Fruit fly (Drosophila melanogaster) whole organism, wandering third instar larva: ENCODE data around the gene CG1394.
A peak's percentile ranks its signal among the peaks of the same experiment; 100 is the strongest.

Experiments
- Abd-B ChIP-seq: fragments of >200 bp; optimal IDR thresholded peaks from 2 replicates; lab custom pipeline; 2017; ENCODE audit warnings: missing biosample characterization, missing genetic modification characterization
- CG32264 ChIP-seq: fragments of 200-800 bp; sonication (Bioruptor generic); optimal IDR thresholded peaks from 2 replicates; lab custom pipeline; 2016; ENCODE audit warnings: missing biosample characterization, missing genetic modification characterization
- CG9705 ChIP-seq: fragments of 200-800 bp; sonication (Bioruptor generic); optimal IDR thresholded peaks from 2 replicates; lab custom pipeline; 2018; ENCODE audit warnings: missing biosample characterization, mild to moderate bottlenecking, missing genetic modification characterization
- CrebA ChIP-seq: fragments of 200-800 bp; sonication (Bioruptor generic); optimal IDR thresholded peaks from 2 replicates; lab custom pipeline; 2016; ENCODE audit warnings: missing biosample characterization, mild to moderate bottlenecking, missing genetic modification characterization, borderline replicate concordance
- Dfd ChIP-seq: fragments of >200 bp; optimal IDR thresholded peaks from 2 replicates; lab custom pipeline; 2017; ENCODE audit warnings: missing biosample characterization, missing genetic modification characterization
- Dif ChIP-seq: fragments of 200-275, 200-300 bp; sonication (Bioruptor generic); optimal IDR thresholded peaks from 2 replicates; lab custom pipeline; 2018; ENCODE audit warnings: missing biosample characterization, missing genetic modification characterization; ENCODE audit not compliant: partially characterized antibody
- GATAd ChIP-seq: sonication (Bioruptor generic); optimal IDR thresholded peaks from 2 replicates; lab custom pipeline; 2016; ENCODE audit warnings: missing biosample characterization, missing genetic modification characterization
- HLH106 ChIP-seq: fragments of 200-800 bp; optimal IDR thresholded peaks from 3 replicates; lab custom pipeline; 2019; ENCODE audit warnings: missing biosample characterization, mild to moderate bottlenecking, missing genetic modification characterization, moderate library complexity
- Hnf4 ChIP-seq: fragments of 200-800 bp; sonication (Bioruptor generic); optimal IDR thresholded peaks from 2 replicates; lab custom pipeline; 2016; ENCODE audit warnings: missing biosample characterization, mild to moderate bottlenecking, missing genetic modification characterization
- Hr78 ChIP-seq: fragments of >200 bp; optimal IDR thresholded peaks from 2 replicates; lab custom pipeline; 2017; ENCODE audit warnings: missing biosample characterization, missing genetic modification characterization
- Hr83 ChIP-seq: fragments of 200-300 bp; sonication (Bioruptor generic); optimal IDR thresholded peaks from 2 replicates; lab custom pipeline; 2016; ENCODE audit warnings: missing biosample characterization, mild to moderate bottlenecking, missing genetic modification characterization, moderate library complexity; ENCODE audit not compliant: poor library complexity, severe bottlenecking
- Jra ChIP-seq: sonication (Bioruptor generic); optimal IDR thresholded peaks from 2 replicates; lab custom pipeline; 2016; ENCODE audit warnings: missing biosample characterization, missing genetic modification characterization
- Mio ChIP-seq: sonication (Bioruptor generic); optimal IDR thresholded peaks from 2 replicates; lab custom pipeline; 2016; ENCODE audit warnings: missing biosample characterization, missing genetic modification characterization
- Myc ChIP-seq: fragments of >200 bp; optimal IDR thresholded peaks from 2 replicates; lab custom pipeline; 2017
- N ChIP-seq: fragments of >200 bp; optimal IDR thresholded peaks from 2 replicates; lab custom pipeline; 2018; ENCODE audit warnings: missing biosample characterization, missing external identifiers, missing genetic modification characterization
- OdsH ChIP-seq: fragments of 200-800 bp; sonication (Bioruptor generic); optimal IDR thresholded peaks from 2 replicates; lab custom pipeline; 2016; ENCODE audit warnings: missing biosample characterization, mild to moderate bottlenecking, missing genetic modification characterization
- Rel ChIP-seq, 2 experiments: fragments of 200-800 bp; sonication (Bioruptor generic) in 1 of 2; optimal IDR thresholded peaks; 2 replicates in 1 of 2; 3 replicates in 1 of 2; lab custom pipeline; 2016 to 2019; ENCODE audit warnings: mild to moderate bottlenecking in 2 of 2, missing biosample characterization in 2 of 2, missing genetic modification characterization in 2 of 2, moderate library complexity in 1 of 2
- Sp1 ChIP-seq: fragments of 200-800 bp; sonication (Bioruptor generic); optimal IDR thresholded peaks from 3 replicates; lab custom pipeline; 2019; ENCODE audit warnings: missing biosample characterization, mild to moderate bottlenecking, missing genetic modification characterization, moderate library complexity
- Vsx2 ChIP-seq: fragments of 200-300, 225-300 bp; sonication (Bioruptor generic); optimal IDR thresholded peaks from 2 replicates; lab custom pipeline; 2018; ENCODE audit warnings: missing biosample characterization, missing genetic modification characterization; ENCODE audit not compliant: partially characterized antibody
- br ChIP-seq: fragments of 200-800 bp; sonication (Bioruptor generic); optimal IDR thresholded peaks from 2 replicates; lab custom pipeline; 2016; ENCODE audit warnings: missing biosample characterization, missing genetic modification characterization
- brk ChIP-seq: fragments of 200-800 bp; sonication (Bioruptor generic); optimal IDR thresholded peaks from 2 replicates; lab custom pipeline; 2016; ENCODE audit warnings: missing biosample characterization, mild to moderate bottlenecking, missing genetic modification characterization
- dl ChIP-seq, 2 experiments: fragments of 175-275, 200-275 bp in 1 of 2; fragments of 200-275 bp in 1 of 2; sonication (Bioruptor generic); optimal IDR thresholded peaks; lab custom pipeline; 2018; ENCODE audit warnings: mild to moderate bottlenecking in 2 of 2, missing biosample characterization in 2 of 2, missing genetic modification characterization in 2 of 2, moderate library complexity in 2 of 2; ENCODE audit not compliant: partially characterized antibody in 2 of 2, insufficient read depth in 1 of 2
- dmrt93B ChIP-seq: fragments of 200-800 bp; sonication (Bioruptor generic); optimal IDR thresholded peaks from 2 replicates; lab custom pipeline; 2018; ENCODE audit warnings: missing biosample characterization, mild to moderate bottlenecking, missing genetic modification characterization
- dsf ChIP-seq: sonication (Bioruptor generic); optimal IDR thresholded peaks from 2 replicates; lab custom pipeline; 2016; ENCODE audit warnings: missing biosample characterization, missing genetic modification characterization, borderline replicate concordance
- ey ChIP-seq: fragments of 200-800 bp; sonication (Bioruptor generic); optimal IDR thresholded peaks from 2 replicates; lab custom pipeline; 2016; ENCODE audit warnings: missing biosample characterization, missing genetic modification characterization
- foxo ChIP-seq, 2 experiments: fragments of 200-800 bp; sonication (Bioruptor generic); optimal IDR thresholded peaks; 2 replicates in 1 of 2; 3 replicates in 1 of 2; lab custom pipeline; 2016 to 2017; ENCODE audit warnings: missing biosample characterization in 2 of 2, missing genetic modification characterization in 2 of 2
- fru ChIP-seq: fragments of 200-800 bp; sonication (Bioruptor generic); optimal IDR thresholded peaks from 3 replicates; lab custom pipeline; 2016; ENCODE audit warnings: missing biosample characterization, mild to moderate bottlenecking, missing genetic modification characterization
- h ChIP-seq: fragments of 200-800 bp; sonication (Bioruptor generic); optimal IDR thresholded peaks from 3 replicates; lab custom pipeline; 2016; ENCODE audit warnings: missing biosample characterization, mild to moderate bottlenecking, missing genetic modification characterization
- jim ChIP-seq: fragments of 175-275, 200-325 bp; sonication (Bioruptor generic); optimal IDR thresholded peaks from 2 replicates; lab custom pipeline; 2016; ENCODE audit warnings: missing biosample characterization, mild to moderate bottlenecking, missing genetic modification characterization
- lola ChIP-seq: fragments of >200 bp; optimal IDR thresholded peaks from 2 replicates; lab custom pipeline; 2017; ENCODE audit warnings: missing biosample characterization, missing genetic modification characterization
- pan ChIP-seq: fragments of >200 bp; optimal IDR thresholded peaks from 2 replicates; lab custom pipeline; 2017
- psq ChIP-seq: fragments of 200-800 bp; sonication (Bioruptor generic); optimal IDR thresholded peaks from 3 replicates; lab custom pipeline; 2017; ENCODE audit warnings: missing biosample characterization, mild to moderate bottlenecking, missing genetic modification characterization, moderate library complexity
- rgr ChIP-seq: fragments of 200-800 bp; sonication (Bioruptor generic); optimal IDR thresholded peaks from 3 replicates; lab custom pipeline; 2016; ENCODE audit warnings: missing biosample characterization, mild to moderate bottlenecking, missing genetic modification characterization
- sage ChIP-seq: fragments of 200-800 bp; sonication (Bioruptor generic); optimal IDR thresholded peaks from 2 replicates; lab custom pipeline; 2016; ENCODE audit warnings: missing biosample characterization, mild to moderate bottlenecking, missing genetic modification characterization
- sv ChIP-seq: fragments of 200-800 bp; sonication (Bioruptor generic); optimal IDR thresholded peaks from 3 replicates; lab custom pipeline; 2016; ENCODE audit warnings: missing biosample characterization, missing genetic modification characterization
- tai ChIP-seq: sonication (Bioruptor generic); optimal IDR thresholded peaks from 2 replicates; lab custom pipeline; 2016; ENCODE audit warnings: missing biosample characterization, missing genetic modification characterization
- usp ChIP-seq: fragments of >200 bp; optimal IDR thresholded peaks from 2 replicates; lab custom pipeline; 2017; ENCODE audit warnings: missing biosample characterization, missing genetic modification characterization
- woc ChIP-seq: sonication (Bioruptor generic); optimal IDR thresholded peaks from 2 replicates; lab custom pipeline; 2016; ENCODE audit warnings: missing biosample characterization, mild to moderate bottlenecking, missing genetic modification characterization

CG1394 gene

DNA sequence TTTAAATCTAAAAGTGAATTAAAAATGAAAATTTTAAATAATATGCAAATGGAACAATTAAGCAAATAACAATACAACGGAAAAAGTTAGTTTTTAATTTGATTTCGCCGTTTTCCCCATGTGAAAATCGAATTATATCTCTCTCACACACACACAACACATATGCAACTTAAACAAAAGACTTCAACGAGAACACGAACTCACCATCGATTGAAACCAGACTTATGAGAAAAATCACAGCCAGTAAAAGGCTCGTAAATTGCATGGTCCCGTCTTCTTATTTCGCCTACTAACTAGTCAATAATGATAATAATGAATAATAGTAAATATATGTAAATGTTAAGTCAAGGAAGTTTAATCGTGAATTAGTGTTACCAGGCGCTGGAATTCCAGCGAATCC is 17.1 kb downstream of the CG1394 start:
- TF ChIP-seq sage (GFP tag; lab: Kevin White, UChicago): peak; percentile 23
- TF ChIP-seq psq: no peak
- no peak for TF ChIP-seq sv (GFP tag; lab: Kevin White, UChicago)

DNA sequence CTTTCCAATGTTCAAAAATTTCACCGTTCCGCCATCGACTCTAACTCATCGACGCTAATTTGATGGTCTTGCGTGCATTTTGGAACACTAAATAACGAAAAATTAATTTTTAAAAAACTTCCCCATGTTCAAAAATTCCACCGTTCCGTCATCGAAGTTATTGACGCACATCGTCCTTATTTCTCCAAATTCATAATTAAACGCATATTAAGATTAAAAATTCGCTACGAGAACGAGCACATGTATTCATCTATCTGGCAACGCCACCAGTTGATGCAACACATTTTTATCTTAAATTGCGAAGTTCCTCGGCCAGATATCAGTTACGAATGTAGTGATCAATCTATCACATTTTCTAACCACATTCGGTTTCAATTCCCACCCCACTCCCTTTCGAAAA is 21.3 kb downstream of the CG1394 start, which contains the start of gene Lint-1:
Lint-1 (plus strand) TSS at position 123 of the 400 bp plus-strand sequence.
- TF ChIP-seq CG32264 (GFP tag; lab: Kevin White, UChicago): no peak
- no peak for TF ChIP-seq Rel (GFP tag; optimal IDR thresholded peaks at IDR 0.05; lab: Kevin White, UChicago)
- TF ChIP-seq Rel (tag; optimal IDR thresholded peaks at IDR 0.05; lab: Kevin White, UChicago): no peak
- TF ChIP-seq GATAd (GFP tag; lab: Kevin White, UChicago): no peak
- no peak for TF ChIP-seq Mio (GFP tag; lab: Kevin White, UChicago)
- peak; percentile 45 for TF ChIP-seq woc (GFP tag; lab: Kevin White, UChicago)
- TF ChIP-seq br (GFP tag; lab: Kevin White, UChicago): peak; percentile 18
- TF ChIP-seq Myc (lab: Kevin White, UChicago): no peak
- no peak for TF ChIP-seq Hr78 (GFP tag; lab: Kevin White, UChicago)
- peak; percentile 18 for TF ChIP-seq Hnf4 (GFP tag; lab: Kevin White, UChicago)
- no peak for TF ChIP-seq jim (GFP tag; lab: Kevin White, UChicago)
- TF ChIP-seq lola (GFP tag; lab: Kevin White, UChicago): no peak
- TF ChIP-seq rgr (GFP tag; lab: Kevin White, UChicago): peak; percentile 26
- TF ChIP-seq ey (GFP tag; lab: Kevin White, UChicago): peak; percentile 33
- no peak for TF ChIP-seq Dfd
- TF ChIP-seq CG9705 (GFP tag; lab: Kevin White, UChicago): no peak
- no peak for TF ChIP-seq usp (GFP tag; lab: Kevin White, UChicago)
- TF ChIP-seq foxo (GFP tag; optimal IDR thresholded peaks at IDR 0.05; lab: Kevin White, UChicago): peak in 1 of 2 experiments; percentile 7
- TF ChIP-seq brk (GFP tag; lab: Kevin White, UChicago): no peak
- no peak for TF ChIP-seq Vsx2
- TF ChIP-seq CrebA (GFP tag; lab: Kevin White, UChicago): no peak
- no peak for TF ChIP-seq Jra (GFP tag; lab: Kevin White, UChicago)
- TF ChIP-seq N: no peak
- no peak for TF ChIP-seq Abd-B (GFP tag; lab: Kevin White, UChicago)
- peak; percentile 4 for TF ChIP-seq sage (GFP tag; lab: Kevin White, UChicago)
- TF ChIP-seq sv (GFP tag; lab: Kevin White, UChicago): no peak
- no peak for TF ChIP-seq psq
- peak; percentile 8 for TF ChIP-seq Hr83
- TF ChIP-seq dmrt93B (GFP tag; lab: Kevin White, UChicago): no peak
- peak; percentile 40 for TF ChIP-seq h (GFP tag; lab: Kevin White, UChicago)
- peak; percentile 5 for TF ChIP-seq Sp1 (GFP tag; lab: Kevin White, UChicago)
- TF ChIP-seq OdsH (GFP tag; lab: Kevin White, UChicago): no peak
- TF ChIP-seq tai (GFP tag; lab: Kevin White, UChicago): no peak
- no peak for TF ChIP-seq Dif (GFP tag; lab: Kevin White, UChicago)
- no peak for TF ChIP-seq pan (lab: Kevin White, UChicago)
- TF ChIP-seq fru: peak; percentile 10
- no peak for TF ChIP-seq dl (GFP tag; optimal IDR thresholded peaks at IDR 0.05; lab: Kevin White, UChicago; ENCODE audit: insufficient read depth in 1 of 2, partially characterized antibody in 2 of 2)
- no peak for TF ChIP-seq HLH106
- TF ChIP-seq dsf: no peak
- TF ChIP-seq, all 38 proteins: peak for 11

DNA sequence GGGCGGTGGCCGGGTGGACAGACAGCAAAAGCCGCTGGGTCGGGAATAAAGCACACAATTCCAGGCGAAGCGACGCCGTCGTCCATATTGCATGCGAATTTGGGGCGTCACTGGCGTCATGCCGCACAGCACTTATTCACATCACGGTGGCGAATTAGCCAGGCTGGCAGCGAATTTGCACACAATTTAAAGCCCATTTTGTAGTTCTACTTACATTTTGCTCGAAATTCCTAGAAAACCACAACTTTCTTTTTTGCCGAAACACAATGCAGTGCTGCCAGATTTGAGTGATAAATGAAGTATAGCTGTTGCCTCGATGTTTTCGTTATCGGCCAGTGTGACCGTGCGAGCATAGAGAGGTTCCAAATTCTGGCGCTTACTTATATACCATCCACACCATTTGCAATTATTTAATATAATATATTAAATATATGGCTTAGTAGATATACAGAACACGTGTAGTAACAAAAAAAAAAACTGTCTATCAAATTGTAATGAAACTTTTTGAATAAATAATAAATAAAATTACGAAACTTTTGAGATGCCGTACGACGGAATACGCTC is 22.1 kb downstream of the CG1394 start, which contains the start of gene Ran:
Ran (minus strand) TSS at position 445 of the 564 bp plus-strand sequence.
- TF ChIP-seq Mio (GFP tag; lab: Kevin White, UChicago) (no peak), GATAd (GFP tag; lab: Kevin White, UChicago) (no peak), ey (GFP tag; lab: Kevin White, UChicago) (no peak), usp (GFP tag; lab: Kevin White, UChicago) (no peak), CG9705 (GFP tag; lab: Kevin White, UChicago) (no peak), dl (GFP tag; optimal IDR thresholded peaks at IDR 0.05; lab: Kevin White, UChicago; ENCODE audit: insufficient read depth in 1 of 2, partially characterized antibody in 2 of 2) (no peak), fru (no peak), rgr (GFP tag; lab: Kevin White, UChicago) (no peak), HLH106 (peak; percentile 17), Hr78 (GFP tag; lab: Kevin White, UChicago) (no peak), N (peak; percentile 69), foxo (GFP tag; optimal IDR thresholded peaks at IDR 0.05; lab: Kevin White, UChicago) (no peak), brk (GFP tag; lab: Kevin White, UChicago) (no peak), Sp1 (GFP tag; lab: Kevin White, UChicago) (no peak), OdsH (GFP tag; lab: Kevin White, UChicago) (no peak), sv (GFP tag; lab: Kevin White, UChicago) (no peak), Rel (GFP tag; optimal IDR thresholded peaks at IDR 0.05; lab: Kevin White, UChicago) (no peak), Rel (tag; optimal IDR thresholded peaks at IDR 0.05; lab: Kevin White, UChicago) (no peak)
